Worm (Caenorhabditis elegans) whole organism, young adult: Measurements from ENCODE around the gene cal-4.

Experiments
- F10E7.11 ChIP-seq: sonication (generic microtip); optimal IDR thresholded peaks from 2 replicates; lab custom pipeline; 2017; ENCODE audit warnings: mild to moderate bottlenecking, missing genetic modification characterization, moderate library complexity, missing compliant biosample characterization
- Y67H2A.10 ChIP-seq: fragments of 200-800 bp; sonication (Bioruptor generic); conservative IDR thresholded peaks from 2 replicates; pipeline ENCODE4 v1.3.6; 2022; ENCODE audit warnings: missing genetic modification reagents, missing genetic modification characterization, missing compliant biosample characterization
- aptf-3 ChIP-seq: fragments of 200-800 bp; sonication (Bioruptor generic); IDR thresholded peaks from 2 replicates; pipeline ENCODE4 v1.3.6; 2022; ENCODE audit warnings: missing genetic modification characterization, missing compliant biosample characterization
- ceh-40 ChIP-seq: fragments of 200-800 bp; sonication (Bioruptor generic); IDR thresholded peaks from 2 replicates; pipeline ENCODE4 v1.3.6; 2022; ENCODE audit warnings: missing genetic modification characterization, missing compliant biosample characterization
- ceh-91 ChIP-seq: fragments of 200-800 bp; sonication (Bioruptor generic); IDR thresholded peaks from 2 replicates; pipeline ENCODE4 v1.3.6; 2022; ENCODE audit warnings: missing genetic modification reagents, missing genetic modification characterization, missing compliant biosample characterization
- dpl-1 ChIP-seq: fragments of 150-350 bp; optimal IDR thresholded peaks from 2 replicates; lab custom pipeline; 2014; ENCODE audit warnings: missing biosample characterization, missing genetic modification reagents, missing genetic modification characterization
- egl-18 ChIP-seq: fragments of 200-800 bp; sonication (Bioruptor generic); IDR thresholded peaks from 2 replicates; pipeline ENCODE4 v1.3.6; 2022; ENCODE audit warnings: missing genetic modification reagents, missing genetic modification characterization, missing compliant biosample characterization
- him-1 ChIP-seq: sonication (generic microtip); optimal IDR thresholded peaks from 2 replicates; lab custom pipeline; 2016; ENCODE audit warnings: missing genotype, missing genetic modification reagents, missing genetic modification characterization, missing compliant biosample characterization
- nfyb-1 ChIP-seq: fragments of 200-800 bp; sonication (Bioruptor generic); IDR thresholded peaks from 2 replicates; pipeline ENCODE4 v1.3.6; 2022; ENCODE audit warnings: missing genetic modification reagents, missing genetic modification characterization, missing compliant biosample characterization
- nhr-120 ChIP-seq: fragments of 200-800 bp; sonication (Bioruptor generic); IDR thresholded peaks from 2 replicates; pipeline ENCODE4 v1.3.6; 2022; ENCODE audit warnings: missing genetic modification characterization, missing compliant biosample characterization
- nhr-80 ChIP-seq: sonication (generic microtip); optimal IDR thresholded peaks from 2 replicates; lab custom pipeline; 2016; ENCODE audit warnings: missing genetic modification characterization, missing compliant biosample characterization
- pha-4 ChIP-seq: fragments of 150-350 bp; sonication (generic microtip); optimal IDR thresholded peaks from 2 replicates; lab custom pipeline; 2014; ENCODE audit warnings: missing biosample characterization, missing genetic modification reagents, missing genetic modification characterization
- rec-8 ChIP-seq, 2 experiments: sonication (generic microtip); optimal IDR thresholded peaks; 2 replicates each; lab custom pipeline; 2016; ENCODE audit warnings: mild to moderate bottlenecking in 2 of 2, missing genetic modification characterization in 2 of 2, missing genetic modification reagents in 2 of 2, missing genotype in 2 of 2, missing biosample characterization in 1 of 2, missing compliant biosample characterization in 1 of 2, moderate library complexity in 1 of 2
- repo-1 ChIP-seq: sonication (generic microtip); optimal IDR thresholded peaks from 2 replicates; lab custom pipeline; 2017; ENCODE audit warnings: mild to moderate bottlenecking, missing genetic modification characterization, missing compliant biosample characterization
- zfh-2 ChIP-seq: fragments of 200-800 bp; sonication (Bioruptor generic); conservative IDR thresholded peaks from 2 replicates; pipeline ENCODE4 v1.3.6; 2022; ENCODE audit warnings: missing genetic modification reagents, missing genetic modification characterization, missing compliant biosample characterization

Gene cal-4

ce11 chrIV:10578367-10578766 is 57.2 kb downstream of the cal-4 start, which contains the start of gene lgc-43:
Gene lgc-43 (plus strand): TSS chrIV:10578667.
- no peak for TF ChIP-seq pha-4 (tag; lab: Kevin White, UChicago)
- TF ChIP-seq nhr-120 (GFP tag; lab: Robert Waterston, UW), result no peak
- no peak for TF ChIP-seq F10E7.11
- TF ChIP-seq him-1, result no peak
- TF ChIP-seq nhr-80 (tag; lab: Kevin White, UChicago), result no peak
- TF ChIP-seq nfyb-1 (GFP tag; lab: Robert Waterston, UW), result no peak
- TF ChIP-seq repo-1 (tag; lab: Kevin White, UChicago), result no peak
- TF ChIP-seq Y67H2A.10, result no peak
- no peak for TF ChIP-seq ceh-91 (GFP tag; lab: Robert Waterston, UW)
- TF ChIP-seq egl-18 (GFP tag; lab: Robert Waterston, UW), result no peak
- TF ChIP-seq ceh-40, result no peak
- no peak for TF ChIP-seq rec-8 (tag; optimal IDR thresholded peaks at IDR 0.05; lab: Kevin White, UChicago)
- no peak for TF ChIP-seq aptf-3 (GFP tag; lab: Robert Waterston, UW)
- no peak for TF ChIP-seq zfh-2 (GFP tag; lab: Robert Waterston, UW)
- TF ChIP-seq dpl-1 (GFP tag; lab: Kevin White, UChicago), result no peak
